Fruit fly (Drosophila melanogaster) whole organism, embryonic: ENCODE results near the gene CG3349.

ENCODE experiments used
- Aef1 ChIP-seq: fragments of 200-800 bp; sonication (Bioruptor generic); IDR thresholded peaks from 3 replicates; pipeline ENCODE4 v1.3.6; 2022; ENCODE audit warnings: missing biosample characterization, missing genetic modification characterization
- BEAF-32 ChIP-seq: fragments of 200-800 bp; sonication (Bioruptor generic); optimal IDR thresholded peaks from 3 replicates; lab custom pipeline; 2017; ENCODE audit warnings: missing biosample characterization, missing genetic modification characterization, mild to moderate bottlenecking, moderate library complexity, missing genetic modification reagents
- CG10959 ChIP-seq: fragments of 200-800 bp; sonication (Bioruptor generic); IDR thresholded peaks from 2 replicates; pipeline ENCODE4 v1.3.6; 2022; ENCODE audit warnings: missing biosample characterization, missing genetic modification characterization
- CG10979 ChIP-seq: fragments of 200-800 bp; sonication (Bioruptor generic); optimal IDR thresholded peaks from 2 replicates; lab custom pipeline; 2018; ENCODE audit warnings: missing biosample characterization, mild to moderate bottlenecking, missing genetic modification characterization, moderate library complexity
- CG11093 ChIP-seq: fragments of 200-800 bp; sonication (Bioruptor generic); IDR thresholded peaks from 3 replicates; pipeline ENCODE4 v1.3.6; 2022; ENCODE audit warnings: missing biosample characterization, missing genetic modification characterization
- CG11696 ChIP-seq: fragments of 200-800 bp; sonication (Bioruptor generic); IDR thresholded peaks from 2 replicates; pipeline ENCODE4 v1.3.6; 2022; ENCODE audit warnings: missing biosample characterization, missing genetic modification characterization
- CG12299 ChIP-seq: fragments of 200-800 bp; sonication (Bioruptor generic); optimal IDR thresholded peaks from 2 replicates; lab custom pipeline; 2018; ENCODE audit warnings: missing biosample characterization, mild to moderate bottlenecking, missing genetic modification characterization
- CG15601 ChIP-seq: fragments of 200-800 bp; sonication (Bioruptor generic); optimal IDR thresholded peaks from 3 replicates; lab custom pipeline; 2019; ENCODE audit warnings: missing biosample characterization, mild to moderate bottlenecking, missing genetic modification characterization, moderate library complexity
- CG15696 ChIP-seq: fragments of 200-800 bp; sonication (Bioruptor generic); optimal IDR thresholded peaks from 2 replicates; lab custom pipeline; 2019; ENCODE audit warnings: missing biosample characterization, mild to moderate bottlenecking, missing genetic modification characterization, moderate library complexity
- CG16815 ChIP-seq: fragments of 200-800 bp; sonication (Bioruptor generic); optimal IDR thresholded peaks from 3 replicates; lab custom pipeline; 2017; ENCODE audit warnings: missing biosample characterization, mild to moderate bottlenecking, missing genetic modification characterization
- CG17328 ChIP-seq: fragments of 200-800 bp; sonication (Bioruptor generic); IDR thresholded peaks from 2 replicates; pipeline ENCODE4 v1.3.6; 2022; ENCODE audit warnings: missing biosample characterization, missing genetic modification characterization
- CG1792 ChIP-seq: fragments of 200-800 bp; sonication (Bioruptor generic); optimal IDR thresholded peaks from 2 replicates; lab custom pipeline; 2016; ENCODE audit warnings: missing biosample characterization, missing genetic modification characterization
- CG18262 ChIP-seq: fragments of 200-800 bp; optimal IDR thresholded peaks from 3 replicates; lab custom pipeline; 2019; ENCODE audit warnings: missing biosample characterization, mild to moderate bottlenecking, missing genetic modification characterization, moderate library complexity
- CG2712 ChIP-seq: fragments of 200-800 bp; optimal IDR thresholded peaks from 3 replicates; lab custom pipeline; 2019; ENCODE audit warnings: missing biosample characterization, mild to moderate bottlenecking, missing genetic modification characterization, moderate library complexity
- CG3838 ChIP-seq: fragments of 200-800 bp; sonication (Bioruptor generic); optimal IDR thresholded peaks from 3 replicates; lab custom pipeline; 2016; ENCODE audit warnings: missing biosample characterization, missing genetic modification characterization
- CG7357 ChIP-seq: fragments of 200-800 bp; sonication (Bioruptor generic); IDR thresholded peaks from 3 replicates; pipeline ENCODE4 v1.3.6; 2022; ENCODE audit warnings: missing biosample characterization, missing genetic modification characterization
- CG7963 ChIP-seq: fragments of 200-800 bp; sonication (Bioruptor generic); IDR thresholded peaks from 3 replicates; pipeline ENCODE4 v1.3.6; 2022; ENCODE audit warnings: missing biosample characterization, missing genetic modification characterization; ENCODE audit not compliant: partially characterized antibody
- CG8281 ChIP-seq: fragments of 200-800 bp; sonication (Bioruptor generic); optimal IDR thresholded peaks from 2 replicates; lab custom pipeline; 2018; ENCODE audit warnings: missing biosample characterization, mild to moderate bottlenecking, missing genetic modification characterization, moderate library complexity
- CTCF ChIP-seq: fragments of 200-800 bp; sonication (Bioruptor generic); optimal IDR thresholded peaks from 2 replicates; lab custom pipeline; 2017; ENCODE audit warnings: missing biosample characterization, mild to moderate bottlenecking, missing genetic modification characterization, moderate library complexity
- D ChIP-seq, 2 experiments: fragments of 200-800 bp in 1 of 2; fragments of >200 bp in 1 of 2; sonication (Bioruptor generic) in 1 of 2; optimal IDR thresholded peaks; 2 replicates in 1 of 2; 3 replicates in 1 of 2; lab custom pipeline; 2017; ENCODE audit warnings: mild to moderate bottlenecking in 1 of 2, missing biosample characterization in 1 of 2, missing genetic modification characterization in 1 of 2, missing genetic modification reagents in 1 of 2
- Drgx ChIP-seq: fragments of 200-800 bp; sonication (Bioruptor generic); IDR thresholded peaks from 2 replicates; pipeline ENCODE4 v1.3.6; 2022; ENCODE audit warnings: missing biosample characterization, missing genetic modification characterization
- E2f1 ChIP-seq: fragments of 200-800 bp; sonication (Bioruptor generic); IDR thresholded peaks from 2 replicates; pipeline ENCODE4 v1.3.6; 2022; ENCODE audit warnings: missing biosample characterization, missing genetic modification characterization
- NFAT ChIP-seq: fragments of 200-800 bp; sonication (Bioruptor generic); IDR thresholded peaks from 2 replicates; pipeline ENCODE4 v1.3.6; 2022; ENCODE audit warnings: missing biosample characterization, missing genetic modification characterization
- Ssrp ChIP-seq: fragments of 200-800 bp; sonication (Bioruptor generic); optimal IDR thresholded peaks from 2 replicates; lab custom pipeline; 2018; ENCODE audit warnings: missing biosample characterization, mild to moderate bottlenecking, missing genetic modification characterization, moderate library complexity
- Xrp1 ChIP-seq: fragments of 200-800 bp; sonication (Bioruptor generic); IDR thresholded peaks from 2 replicates; pipeline ENCODE4 v1.3.6; 2022; ENCODE audit warnings: missing biosample characterization, missing genetic modification characterization
- ab ChIP-seq: fragments of 200-800 bp; sonication (Bioruptor generic); optimal IDR thresholded peaks from 2 replicates; lab custom pipeline; 2016; ENCODE audit warnings: missing biosample characterization, missing genetic modification characterization
- amos ChIP-seq: fragments of 200-800 bp; sonication (Bioruptor generic); IDR thresholded peaks from 2 replicates; pipeline ENCODE4 v1.3.6; 2022; ENCODE audit warnings: missing biosample characterization, missing genetic modification characterization; ENCODE audit not compliant: partially characterized antibody
- bsh ChIP-seq, 2 experiments: fragments of 200-800 bp; sonication (Bioruptor generic); optimal IDR thresholded peaks; 2 replicates each; lab custom pipeline; 2017 to 2018; ENCODE audit warnings: mild to moderate bottlenecking in 2 of 2, missing biosample characterization in 2 of 2, missing genetic modification characterization in 2 of 2, moderate library complexity in 1 of 2
- cas ChIP-seq: fragments of 200-800 bp; sonication (Bioruptor generic); IDR thresholded peaks from 2 replicates; pipeline ENCODE4 v1.3.6; 2022; ENCODE audit warnings: missing biosample characterization, missing genetic modification characterization
- cato ChIP-seq: fragments of 200-800 bp; sonication (Bioruptor generic); optimal IDR thresholded peaks from 2 replicates; lab custom pipeline; 2016; ENCODE audit warnings: missing biosample characterization, missing genetic modification characterization, borderline replicate concordance
- cg ChIP-seq: fragments of 200-800 bp; sonication (Bioruptor generic); optimal IDR thresholded peaks from 3 replicates; lab custom pipeline; 2019; ENCODE audit warnings: missing biosample characterization, mild to moderate bottlenecking, missing genetic modification characterization, moderate library complexity
- chinmo ChIP-seq: fragments of 200-800 bp; sonication (Bioruptor generic); IDR thresholded peaks from 4 replicates; pipeline ENCODE4 v1.3.6; 2022; ENCODE audit warnings: missing biosample characterization, missing genetic modification characterization; ENCODE audit not compliant: partially characterized antibody
- chm ChIP-seq: fragments of 200-800 bp; sonication (Bioruptor generic); IDR thresholded peaks from 2 replicates; pipeline ENCODE4 v1.3.6; 2022; ENCODE audit warnings: missing biosample characterization, missing genetic modification characterization
- crc ChIP-seq: fragments of 200-800 bp; sonication (Bioruptor generic); optimal IDR thresholded peaks from 2 replicates; lab custom pipeline; 2016; ENCODE audit warnings: missing biosample characterization, missing genetic modification characterization
- danr ChIP-seq: fragments of 200-800 bp; sonication (Bioruptor generic); IDR thresholded peaks from 2 replicates; pipeline ENCODE4 v1.3.6; 2022; ENCODE audit warnings: missing biosample characterization, missing genetic modification characterization
- dpn ChIP-seq, 2 experiments: fragments of 200-800 bp; sonication (Bioruptor generic); optimal IDR thresholded peaks; 3 replicates each; lab custom pipeline; 2016; ENCODE audit warnings: missing biosample characterization in 2 of 2, missing genetic modification characterization in 2 of 2
- fd96Cb ChIP-seq: fragments of 200-800 bp; sonication (Bioruptor generic); optimal IDR thresholded peaks from 2 replicates; lab custom pipeline; 2018; ENCODE audit warnings: missing biosample characterization, mild to moderate bottlenecking, missing genetic modification characterization, moderate library complexity
- gsb ChIP-seq: fragments of 200-800 bp; sonication (Bioruptor generic); IDR thresholded peaks from 2 replicates; pipeline ENCODE4 v1.3.6; 2022; ENCODE audit warnings: missing biosample characterization, missing genetic modification characterization
- insv ChIP-seq, 2 experiments: fragments of 200-800 bp; sonication (Bioruptor generic); optimal IDR thresholded peaks; 3 replicates each; lab custom pipeline; 2016 to 2018; ENCODE audit warnings: missing biosample characterization in 2 of 2, missing genetic modification characterization in 2 of 2
- kni ChIP-seq: fragments of 200-800 bp; sonication (Bioruptor generic); optimal IDR thresholded peaks from 3 replicates; lab custom pipeline; 2017; ENCODE audit warnings: mild to moderate bottlenecking, missing biosample characterization, missing genetic modification reagents, missing genetic modification characterization
- lola ChIP-seq, 3 experiments: fragments of >200 bp in 2 of 3; fragments of 200-800 bp in 1 of 3; sonication (Bioruptor generic) in 1 of 3; optimal IDR thresholded peaks; 2 replicates each; lab custom pipeline; 2017 to 2019; ENCODE audit warnings: missing biosample characterization in 3 of 3, missing genetic modification characterization in 3 of 3, mild to moderate bottlenecking in 1 of 3, moderate library complexity in 1 of 3
- nom ChIP-seq: fragments of 200-800 bp; sonication (Bioruptor generic); optimal IDR thresholded peaks from 2 replicates; lab custom pipeline; 2017; ENCODE audit warnings: missing biosample characterization, missing genetic modification characterization, mild to moderate bottlenecking, moderate library complexity, missing genetic modification reagents
- run ChIP-seq: fragments of 200-800 bp; sonication (Bioruptor generic); optimal IDR thresholded peaks from 3 replicates; lab custom pipeline; 2018; ENCODE audit warnings: missing biosample characterization, mild to moderate bottlenecking, missing genetic modification characterization
- sens ChIP-seq: fragments of 200-800 bp; sonication (Bioruptor generic); peaks from one replicate; lab custom pipeline; 2016; ENCODE audit warnings: missing biosample characterization, missing genetic modification characterization
- stc ChIP-seq: fragments of 200-800 bp; sonication (Bioruptor generic); IDR thresholded peaks from 2 replicates; pipeline ENCODE4 v1.3.6; 2022; ENCODE audit warnings: missing biosample characterization, missing genetic modification characterization
- trem ChIP-seq: fragments of 200-800 bp; optimal IDR thresholded peaks from 3 replicates; lab custom pipeline; 2019; ENCODE audit warnings: missing biosample characterization, mild to moderate bottlenecking, missing genetic modification characterization, moderate library complexity
- ttk ChIP-seq: fragments of 200-800 bp; sonication (Bioruptor generic); IDR thresholded peaks from 2 replicates; pipeline ENCODE4 v2.1.2; 2022; ENCODE audit warnings: missing biosample characterization, missing genetic modification characterization
- wor ChIP-seq: fragments of 200-800 bp; sonication (Bioruptor generic); IDR thresholded peaks from 2 replicates; pipeline ENCODE4 v1.3.6; 2022; ENCODE audit warnings: missing biosample characterization, missing genetic modification characterization
- zen ChIP-seq: fragments of 200-800 bp; sonication (Bioruptor generic); optimal IDR thresholded peaks from 3 replicates; lab custom pipeline; 2018; ENCODE audit warnings: missing biosample characterization, mild to moderate bottlenecking, missing genetic modification characterization, moderate library complexity
- zfh2 ChIP-seq: fragments of 200-800 bp; sonication (Bioruptor generic); optimal IDR thresholded peaks from 2 replicates; lab custom pipeline; 2016; ENCODE audit warnings: missing biosample characterization, missing genetic modification characterization

Gene CG3349

DNA sequence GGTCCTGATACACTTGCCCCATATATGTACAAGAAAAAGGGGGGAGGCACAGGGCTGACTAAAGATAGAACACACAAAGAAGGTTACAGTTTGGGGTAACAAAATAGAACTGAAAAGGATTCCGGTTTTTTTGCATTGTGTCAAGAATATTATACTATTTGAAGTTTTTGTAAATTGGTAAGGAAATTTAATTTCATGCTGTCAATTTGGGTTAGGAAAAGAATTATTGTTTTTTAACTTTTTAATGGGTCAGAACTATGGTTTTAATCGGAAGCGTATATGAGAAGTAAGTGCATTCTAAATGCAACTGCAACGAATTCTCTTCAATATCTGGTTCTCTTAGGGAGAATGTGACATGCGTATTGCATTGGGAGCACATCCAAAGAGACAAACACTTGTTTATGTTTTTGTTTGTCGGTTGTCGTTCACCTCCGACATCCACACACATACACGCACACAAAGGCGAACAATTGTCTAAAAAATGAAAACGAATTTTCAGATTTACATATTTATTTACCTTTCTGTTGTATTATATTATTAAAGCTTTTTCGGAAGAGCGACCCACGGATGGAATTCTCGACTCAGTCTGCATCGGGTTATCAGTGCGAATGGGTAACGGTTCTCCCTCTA lies 5.2 kb downstream of the CG3349 start, which contains the start of gene mnd (continued):
- no peak for TF ChIP-seq BEAF-32
- no peak for TF ChIP-seq chinmo (GFP tag; lab: Robert Waterston, UW)
- peak; percentile 14 for TF ChIP-seq CG10979
- TF ChIP-seq cg (GFP tag; lab: Kevin White, UChicago): peak; percentile 16
- no peak for TF ChIP-seq amos (GFP tag; lab: Robert Waterston, UW)
- TF ChIP-seq stc (GFP tag; lab: Robert Waterston, UW): no peak
- TF ChIP-seq CG18262 (tag; lab: Kevin White, UChicago): peak; percentile 25
- peak; percentile 56 for TF ChIP-seq sens (GFP tag; lab: Kevin White, UChicago)
- TF ChIP-seq CG15696 (tag; lab: Kevin White, UChicago): no peak
- TF ChIP-seq CG3838 (GFP tag; lab: Kevin White, UChicago): no peak
- no peak for TF ChIP-seq CG10959 (GFP tag; lab: Robert Waterston, UW)
- TF ChIP-seq CG16815 (GFP tag; lab: Kevin White, UChicago): no peak
- no peak for TF ChIP-seq CG7963 (GFP tag; lab: Robert Waterston, UW)
- TF ChIP-seq kni (GFP tag; lab: Kevin White, UChicago): no peak
- TF ChIP-seq bsh (GFP tag; optimal IDR thresholded peaks at IDR 0.05; lab: Kevin White, UChicago): peak; percentile 42 to 60
- no peak for TF ChIP-seq gsb
- TF ChIP-seq chm: no peak
- TF ChIP-seq run (tag; lab: Kevin White, UChicago): no peak
- no peak for TF ChIP-seq fd96Cb (tag; lab: Kevin White, UChicago)
- TF ChIP-seq CG11093 (GFP tag; lab: Robert Waterston, UW): no peak
- no peak for TF ChIP-seq ttk (GFP tag; lab: Robert Waterston, UW)
- TF ChIP-seq Aef1 (GFP tag; lab: Robert Waterston, UW): no peak
- no peak for TF ChIP-seq CG1792 (GFP tag; lab: Kevin White, UChicago)
- no peak for TF ChIP-seq CTCF
- TF ChIP-seq dpn (GFP tag; optimal IDR thresholded peaks at IDR 0.05; lab: Kevin White, UChicago): no peak
- TF ChIP-seq cato: no peak
- peak; percentile 92 for TF ChIP-seq Drgx (GFP tag; lab: Robert Waterston, UW)
- TF ChIP-seq D (optimal IDR thresholded peaks at IDR 0.05; lab: Kevin White, UChicago): no peak
- no peak for TF ChIP-seq D (GFP tag; optimal IDR thresholded peaks at IDR 0.05; lab: Kevin White, UChicago)
- no peak for TF ChIP-seq crc
- no peak for TF ChIP-seq CG17328 (GFP tag; lab: Robert Waterston, UW)
- no peak for TF ChIP-seq NFAT (GFP tag; lab: Robert Waterston, UW)
- no peak for TF ChIP-seq CG12299
- TF ChIP-seq Ssrp (tag; lab: Kevin White, UChicago): no peak
- TF ChIP-seq zfh2 (GFP tag; lab: Kevin White, UChicago): no peak
- TF ChIP-seq ab (GFP tag; lab: Kevin White, UChicago): no peak
- TF ChIP-seq CG2712: peak; percentile 13
- no peak for TF ChIP-seq CG7357 (GFP tag; lab: Robert Waterston, UW)
- TF ChIP-seq cas (GFP tag; lab: Robert Waterston, UW): no peak
- TF ChIP-seq E2f1 (GFP tag; lab: Robert Waterston, UW): no peak
- no peak for TF ChIP-seq wor (GFP tag; lab: Robert Waterston, UW)
- no peak for TF ChIP-seq danr (GFP tag; lab: Robert Waterston, UW)
- peak in 1 of 3 experiments; percentile 3 for TF ChIP-seq lola (GFP tag; optimal IDR thresholded peaks at IDR 0.05; lab: Kevin White, UChicago)
- TF ChIP-seq trem: no peak
- peak; percentile 7; the same call in 1 of the 2 replicates for TF ChIP-seq Xrp1 (GFP tag; lab: Robert Waterston, UW)
- peak; percentile 25 for TF ChIP-seq nom (GFP tag; lab: Kevin White, UChicago)
- TF ChIP-seq CG15601 (tag; lab: Kevin White, UChicago): no peak
- TF ChIP-seq insv (GFP tag; optimal IDR thresholded peaks at IDR 0.05; lab: Kevin White, UChicago): no peak
- TF ChIP-seq CG8281 (tag; lab: Kevin White, UChicago): no peak
- peak; percentile 46; the same call in 1 of the 2 replicates for TF ChIP-seq CG11696 (GFP tag; lab: Robert Waterston, UW)
- TF ChIP-seq zen (tag; lab: Kevin White, UChicago): no peak
